Fruit fly (Drosophila melanogaster) whole organism, adult: ENCODE data around the gene U2af38.

Experiments used
- CG11617 ChIP-seq: fragments of 200-800 bp; sonication (Bioruptor generic); optimal IDR thresholded peaks from 2 replicates; lab custom pipeline; 2017; ENCODE audit warnings: mild to moderate bottlenecking, missing biosample characterization, missing genetic modification reagents, missing genetic modification characterization
- CG12768 ChIP-seq: fragments of 200-800 bp; sonication (Bioruptor generic); optimal IDR thresholded peaks from 2 replicates; lab custom pipeline; 2017; ENCODE audit warnings: missing biosample characterization, missing genetic modification characterization, mild to moderate bottlenecking, moderate library complexity, missing genetic modification reagents
- CG14711 ChIP-seq: fragments of 200-800 bp; sonication (Bioruptor generic); optimal IDR thresholded peaks from 2 replicates; lab custom pipeline; 2018; ENCODE audit warnings: missing biosample characterization, mild to moderate bottlenecking, missing genetic modification characterization, moderate library complexity
- CG1620 ChIP-seq: fragments of 200-800 bp; sonication (Bioruptor generic); optimal IDR thresholded peaks from 2 replicates; lab custom pipeline; 2016; ENCODE audit warnings: missing biosample characterization, missing genetic modification characterization
- CG33017 ChIP-seq: fragments of 200-800 bp; sonication (Bioruptor generic); optimal IDR thresholded peaks from 2 replicates; lab custom pipeline; 2018; ENCODE audit warnings: missing biosample characterization, mild to moderate bottlenecking, missing genetic modification characterization, moderate library complexity
- CG5204 ChIP-seq: fragments of 200-800 bp; sonication (Bioruptor generic); optimal IDR thresholded peaks from 2 replicates; lab custom pipeline; 2016; ENCODE audit warnings: missing biosample characterization, missing genetic modification characterization
- CG7045 ChIP-seq: fragments of 200-800 bp; sonication (Bioruptor generic); optimal IDR thresholded peaks from 2 replicates; lab custom pipeline; 2017; ENCODE audit warnings: missing biosample characterization, mild to moderate bottlenecking, missing genetic modification characterization
- CG7101 ChIP-seq: fragments of 200-800 bp; sonication (Bioruptor generic); optimal IDR thresholded peaks from 2 replicates; lab custom pipeline; 2018; ENCODE audit warnings: missing biosample characterization, mild to moderate bottlenecking, missing genetic modification characterization, moderate library complexity
- Clk ChIP-seq: fragments of 200-800 bp; sonication (Bioruptor generic); optimal IDR thresholded peaks from 2 replicates; lab custom pipeline; 2017; ENCODE audit warnings: missing biosample characterization, missing genetic modification characterization
- Crg-1 ChIP-seq: fragments of 200-800 bp; sonication (Bioruptor generic); optimal IDR thresholded peaks from 2 replicates; lab custom pipeline; 2016; ENCODE audit warnings: missing biosample characterization, missing genetic modification characterization
- Hr96 ChIP-seq: fragments of 200-800 bp; sonication (Bioruptor generic); optimal IDR thresholded peaks from 2 replicates; lab custom pipeline; 2016; ENCODE audit warnings: missing biosample characterization, missing genetic modification characterization
- Mnt ChIP-seq: fragments of 200-800 bp; sonication (Bioruptor generic); optimal IDR thresholded peaks from 2 replicates; lab custom pipeline; 2016; ENCODE audit warnings: missing biosample characterization, mild to moderate bottlenecking, missing genetic modification characterization
- bab1 ChIP-seq: fragments of 200-800 bp; sonication (Bioruptor generic); optimal IDR thresholded peaks from 3 replicates; lab custom pipeline; 2019; ENCODE audit warnings: missing biosample characterization, mild to moderate bottlenecking, missing genetic modification characterization, moderate library complexity
- cic ChIP-seq: fragments of 200-800 bp; sonication (Bioruptor generic); optimal IDR thresholded peaks from 2 replicates; lab custom pipeline; 2017; ENCODE audit warnings: missing biosample characterization, mild to moderate bottlenecking, missing genetic modification characterization, moderate library complexity
- cnc ChIP-seq, 2 experiments: fragments of >200 bp; optimal IDR thresholded peaks; 2 replicates each; lab custom pipeline; 2017
- kay ChIP-seq: fragments of 200-800 bp; sonication (Bioruptor generic); peaks from one replicate; lab custom pipeline; 2016; ENCODE audit warnings: missing biosample characterization, missing genetic modification characterization, borderline replicate concordance
- ovo ChIP-seq: fragments of 200-800 bp; sonication (Bioruptor generic); optimal IDR thresholded peaks from 2 replicates; lab custom pipeline; 2016; ENCODE audit warnings: missing biosample characterization, missing genetic modification characterization
- pad ChIP-seq: fragments of 200-800 bp; sonication (Bioruptor generic); optimal IDR thresholded peaks from 3 replicates; lab custom pipeline; 2017; ENCODE audit warnings: missing biosample characterization, missing genetic modification characterization, mild to moderate bottlenecking, moderate library complexity, missing genetic modification reagents
- tj ChIP-seq: fragments of 200-800 bp; sonication (Bioruptor generic); optimal IDR thresholded peaks from 3 replicates; lab custom pipeline; 2017; ENCODE audit warnings: missing biosample characterization, mild to moderate bottlenecking, missing genetic modification characterization, moderate library complexity
- toe ChIP-seq: fragments of 200-800 bp; sonication (Bioruptor generic); optimal IDR thresholded peaks from 2 replicates; lab custom pipeline; 2016; ENCODE audit warnings: missing biosample characterization, missing genetic modification characterization

U2af38 gene

dm6 chr2L:300006-300405, 5.5 kb upstream of the U2af38 start:
- no peak for TF ChIP-seq bab1
- no peak for TF ChIP-seq Mnt (GFP tag; lab: Kevin White, UChicago)
- no peak for TF ChIP-seq Hr96
- no peak for TF ChIP-seq ovo (GFP tag; lab: Kevin White, UChicago)
- no peak for TF ChIP-seq cic
- no peak for TF ChIP-seq CG7045 (GFP tag; lab: Kevin White, UChicago)
- no peak for TF ChIP-seq Clk
- TF ChIP-seq CG12768: no peak
- TF ChIP-seq CG14711 (tag; lab: Kevin White, UChicago): no peak
- TF ChIP-seq CG5204 (GFP tag; lab: Kevin White, UChicago): no peak

dm6 chr2L:299038-299437, 4.6 kb upstream of the U2af38 start:
- TF ChIP-seq CG7101 (tag; lab: Kevin White, UChicago) (no peak), Crg-1 (GFP tag; lab: Kevin White, UChicago) (no peak), CG7045 (GFP tag; lab: Kevin White, UChicago) (no peak), pad (no peak), CG11617 (GFP tag; lab: Kevin White, UChicago) (no peak), CG14711 (tag; lab: Kevin White, UChicago) (no peak), kay (no peak), Clk (no peak), cnc (optimal IDR thresholded peaks at IDR 0.05; lab: Kevin White, UChicago) (no peak), CG12768 (no peak), cic (no peak), Mnt (GFP tag; lab: Kevin White, UChicago) (no peak), bab1 (no peak), Hr96 (no peak), tj (GFP tag; lab: Kevin White, UChicago) (no peak), CG33017 (no peak)

dm6 chr2L:298285-298644, 3.8 kb upstream of the U2af38 start:
- peak; percentile 32 for TF ChIP-seq cic
- peak; percentile 16 for TF ChIP-seq tj (GFP tag; lab: Kevin White, UChicago)
- no peak for TF ChIP-seq Clk

dm6 chr2L:297480-298284, 3.2 kb upstream of the U2af38 start, which contains the start of gene Pi3K21B:
Pi3K21B (plus strand) TSS chr2L:297880.
- TF ChIP-seq Crg-1 (GFP tag; lab: Kevin White, UChicago): peak; percentile 99
- peak; percentile 86 for TF ChIP-seq bab1
- TF ChIP-seq cnc (optimal IDR thresholded peaks at IDR 0.05; lab: Kevin White, UChicago): no peak
- peak; percentile 96 for TF ChIP-seq Mnt (GFP tag; lab: Kevin White, UChicago)
- TF ChIP-seq CG14711 (tag; lab: Kevin White, UChicago): peak; percentile 94
- TF ChIP-seq pad: peak; percentile 90
- TF ChIP-seq cic: peak; percentile 63
- TF ChIP-seq CG11617 (GFP tag; lab: Kevin White, UChicago): peak; percentile 96
- TF ChIP-seq Hr96: peak; percentile 97
- peak; percentile 97 for TF ChIP-seq CG12768
- peak; percentile 62 for TF ChIP-seq tj (GFP tag; lab: Kevin White, UChicago)
- TF ChIP-seq CG5204 (GFP tag; lab: Kevin White, UChicago): no peak
- TF ChIP-seq kay: no peak
- TF ChIP-seq toe (GFP tag; lab: Kevin White, UChicago): peak; percentile 96
- TF ChIP-seq CG1620 (GFP tag; lab: Kevin White, UChicago): peak; percentile 99
- peak; percentile 96 for TF ChIP-seq CG7045 (GFP tag; lab: Kevin White, UChicago)
- peak; percentile 94 for TF ChIP-seq Clk
- TF ChIP-seq ovo (GFP tag; lab: Kevin White, UChicago): peak; percentile 96
- TF ChIP-seq CG7101 (tag; lab: Kevin White, UChicago): peak; percentile 94
- TF ChIP-seq CG33017: peak; percentile 93

- TF ChIP-seq Clk (no peak), Mnt (GFP tag; lab: Kevin White, UChicago) (no peak), bab1 (no peak), cic (no peak), Hr96 (no peak), Crg-1 (GFP tag; lab: Kevin White, UChicago) (no peak), CG7045 (GFP tag; lab: Kevin White, UChicago) (no peak), toe (GFP tag; lab: Kevin White, UChicago) (no peak), cnc (optimal IDR thresholded peaks at IDR 0.05; lab: Kevin White, UChicago) (no peak), kay (no peak), CG14711 (tag; lab: Kevin White, UChicago) (no peak), CG7101 (tag; lab: Kevin White, UChicago) (no peak), tj (GFP tag; lab: Kevin White, UChicago) (no peak)
Observed at dm6 chr2L:292301-292700, 2.2 kb downstream of the U2af38 start, which contains the start of gene CG11562. CG11562 (plus strand) TSS chr2L:292419.

dm6 chr2L:291657-292056, 2.8 kb downstream of the U2af38 start, which contains the start of gene CG3625:
CG3625 (minus strand) TSS chr2L:291795.
- TF ChIP-seq tj (GFP tag; lab: Kevin White, UChicago) (no peak), cnc (optimal IDR thresholded peaks at IDR 0.05; lab: Kevin White, UChicago) (no peak), kay (no peak), Crg-1 (GFP tag; lab: Kevin White, UChicago) (no peak), CG11617 (GFP tag; lab: Kevin White, UChicago) (no peak), CG12768 (no peak), CG33017 (no peak), CG1620 (GFP tag; lab: Kevin White, UChicago) (no peak), cic (no peak), pad (no peak), ovo (GFP tag; lab: Kevin White, UChicago) (no peak), Clk (no peak), Mnt (GFP tag; lab: Kevin White, UChicago) (no peak), CG5204 (GFP tag; lab: Kevin White, UChicago) (no peak), toe (GFP tag; lab: Kevin White, UChicago) (no peak)
